Worm (Caenorhabditis elegans) whole organism, dauer: ENCODE data around the gene F17C11.26.

Experiments
- unc-62 ChIP-seq: sonication (generic microtip); optimal IDR thresholded peaks from 2 replicates; lab custom pipeline; 2017; ENCODE audit warnings: missing biosample characterization, missing genetic modification reagents, missing genetic modification characterization

F17C11.26 gene

ce11 chrV:10941150-10941549 lies at the start of gene F17C11.26:
TSS of gene F17C11.26 (plus strand) at chrV:10941450.
- TF ChIP-seq unc-62 (GFP tag; lab: Kevin White, UChicago) = no peak

DNA sequence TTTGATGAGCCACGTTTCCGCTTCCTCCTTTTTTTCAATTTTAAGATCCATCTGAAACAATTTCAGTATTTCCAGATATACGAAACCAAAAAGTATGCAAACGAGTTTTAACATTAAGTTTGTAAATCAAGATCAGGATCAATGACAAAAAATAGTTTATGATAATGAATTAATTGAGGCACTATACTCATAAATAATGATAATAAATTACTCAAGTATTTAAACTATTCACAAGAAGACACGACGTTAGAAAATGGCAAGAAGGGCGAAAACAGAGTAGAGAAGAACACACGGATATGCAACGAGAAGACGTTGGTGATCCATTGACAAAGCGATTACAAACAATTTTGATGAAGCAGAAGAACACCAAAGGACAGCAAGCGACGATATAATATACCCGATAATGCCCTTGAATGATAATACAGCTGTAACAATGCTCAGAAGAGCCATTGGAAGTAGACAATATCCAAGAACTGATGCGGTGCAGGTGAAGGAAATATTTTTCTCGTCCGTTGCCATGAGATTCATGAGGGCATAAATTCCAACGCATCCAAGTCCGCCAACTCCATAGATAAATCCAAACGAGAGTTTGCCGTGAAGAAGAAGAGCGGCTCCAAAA lies 47.6 kb upstream of the F17C11.26 start, which contains the start of gene F32D8.4:
F32D8.4 (minus strand) TSS at position 51 of the 619 bp plus-strand sequence.
- TF ChIP-seq unc-62 (GFP tag; lab: Kevin White, UChicago) = no peak

ce11 chrV:10894601-10895000 lies 46.6 kb upstream of the F17C11.26 start, which contains the start of the genes F32D8.14 and F32D8.5:
TSS of gene F32D8.14 (minus strand) at chrV:10894788.
TSS of gene F32D8.5 (plus strand) at chrV:10894800.
- TF ChIP-seq unc-62 (GFP tag; lab: Kevin White, UChicago) = no peak

ce11 chrV:10896295-10896694 lies 45.0 kb upstream of the F17C11.26 start, which contains the start of gene F32D8.13:
TSS of gene F32D8.13 (minus strand) at chrV:10896543.
- TF ChIP-seq unc-62 (GFP tag; lab: Kevin White, UChicago) = no peak

- no peak for TF ChIP-seq unc-62 (GFP tag; lab: Kevin White, UChicago)
These were observed 44.5 kb upstream of the F17C11.26 start for ce11 chrV:10896706-10897105.

ce11 chrV:10897106-10897171 lies 44.3 kb upstream of the F17C11.26 start, which contains the start of gene sec-61.G:
TSS of gene sec-61.G (minus strand) at chrV:10897143.
- no peak for TF ChIP-seq unc-62 (GFP tag; lab: Kevin White, UChicago)

DNA sequence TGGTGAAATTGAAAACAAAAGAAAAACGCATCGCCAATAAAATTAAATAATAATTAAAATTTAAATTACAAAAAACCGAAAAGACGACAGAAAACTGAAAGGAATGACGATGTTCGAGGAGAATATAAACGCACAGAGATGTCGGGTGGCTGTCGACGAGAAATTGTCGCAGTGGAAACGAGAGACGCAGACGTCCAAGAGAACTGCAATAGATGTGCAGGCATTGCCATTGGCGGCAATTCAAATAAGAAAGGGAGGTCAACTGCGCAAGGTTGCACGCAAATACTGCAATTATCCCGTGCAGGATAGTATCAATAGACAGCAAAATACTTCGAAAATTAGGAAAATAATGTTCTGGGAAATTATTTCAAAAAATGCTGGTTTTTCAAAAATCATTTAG lies 44.1 kb upstream of the F17C11.26 start:
- no peak for TF ChIP-seq unc-62 (GFP tag; lab: Kevin White, UChicago)

- no peak for TF ChIP-seq unc-62 (GFP tag; lab: Kevin White, UChicago)
These were observed 43.1 kb upstream of the F17C11.26 start, which contains the start of gene F32D8.7 for ce11 chrV:10898107-10898506. TSS of gene F32D8.7 (plus strand) at chrV:10898435.

- no peak for TF ChIP-seq unc-62 (GFP tag; lab: Kevin White, UChicago)
These were observed 42.6 kb upstream of the F17C11.26 start for ce11 chrV:10898629-10899028.

- no peak for TF ChIP-seq unc-62 (GFP tag; lab: Kevin White, UChicago)
These were observed 40.1 kb upstream of the F17C11.26 start, which contains the start of gene spp-16 for ce11 chrV:10901125-10901524. TSS of gene spp-16 (minus strand) at chrV:10901303.

ce11 chrV:10902682-10903081 lies 38.6 kb upstream of the F17C11.26 start, which contains the start of gene F32D8.8:
TSS of gene F32D8.8 (minus strand) at chrV:10902782.
- no peak for TF ChIP-seq unc-62 (GFP tag; lab: Kevin White, UChicago)

- TF ChIP-seq unc-62 (GFP tag; lab: Kevin White, UChicago) = no peak
These were observed 37.5 kb upstream of the F17C11.26 start, which contains the start of gene F32D8.15 for ce11 chrV:10903748-10904147. TSS of gene F32D8.15 (plus strand) at chrV:10904048.

ce11 chrV:10904795-10905194 lies 36.5 kb upstream of the F17C11.26 start:
- TF ChIP-seq unc-62 (GFP tag; lab: Kevin White, UChicago) = no peak

- no peak for TF ChIP-seq unc-62 (GFP tag; lab: Kevin White, UChicago)
These were observed 32.2 kb upstream of the F17C11.26 start, which contains the start of gene zzz-1 for ce11 chrV:10909071-10909470. TSS of gene zzz-1 (minus strand) at chrV:10909171.

DNA sequence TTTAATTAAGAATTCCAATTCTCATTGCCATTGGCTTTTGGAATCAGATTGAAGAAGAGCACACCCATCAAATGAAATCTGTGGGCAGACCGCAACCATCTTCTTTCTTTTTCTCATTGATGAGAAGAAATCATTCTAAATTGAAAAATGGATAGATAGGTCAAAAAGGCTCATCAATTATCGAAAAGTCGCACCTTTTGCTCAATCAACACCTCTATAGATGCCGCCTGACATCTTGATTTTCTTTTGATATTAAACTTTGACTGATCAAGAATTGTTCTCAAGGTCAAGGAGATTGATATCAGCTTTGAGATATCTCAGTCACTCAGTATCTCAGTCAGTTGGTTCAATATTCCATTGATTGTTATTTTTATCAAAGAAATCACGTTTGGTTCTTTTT lies 31.3 kb upstream of the F17C11.26 start:
- no peak for TF ChIP-seq unc-62 (GFP tag; lab: Kevin White, UChicago)

DNA sequence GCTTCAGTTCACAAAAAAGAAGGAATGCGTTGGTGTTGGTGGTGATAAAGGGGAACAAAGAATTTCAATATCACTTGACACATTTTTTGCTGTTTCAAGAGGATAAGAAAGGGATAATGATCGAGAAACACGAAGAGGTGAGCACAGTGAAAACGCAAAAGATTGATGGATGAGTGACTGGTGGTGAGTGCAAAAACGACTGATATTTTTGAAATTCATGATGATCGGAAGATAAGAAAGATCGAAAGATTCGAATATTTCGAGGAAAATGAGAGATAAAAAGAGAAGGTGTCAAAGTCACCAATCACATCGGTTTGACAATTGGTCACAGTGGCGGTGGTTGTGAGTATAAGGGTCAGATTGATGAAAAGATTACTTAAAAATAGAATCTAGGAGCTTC lies 25.3 kb upstream of the F17C11.26 start:
- TF ChIP-seq unc-62 (GFP tag; lab: Kevin White, UChicago) = no peak

DNA sequence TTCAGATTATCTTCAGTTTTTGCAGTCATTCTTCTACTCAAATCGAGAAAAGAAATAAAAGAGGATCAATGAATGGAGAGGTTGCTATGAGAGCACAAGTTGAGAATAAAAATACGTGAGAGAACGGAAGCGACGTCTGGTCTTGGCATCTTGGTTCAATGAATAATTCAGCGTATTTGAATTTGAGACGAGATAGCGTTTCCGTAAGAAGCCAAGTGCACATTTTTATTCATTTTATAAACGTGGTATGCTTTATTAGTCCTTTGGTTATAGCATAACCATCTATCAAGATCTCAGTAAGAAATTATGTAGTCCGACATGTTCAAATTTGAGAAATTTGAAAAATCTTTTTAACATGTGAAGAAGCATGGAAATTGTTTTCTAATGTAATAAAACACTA lies 22.9 kb upstream of the F17C11.26 start, which contains the start of gene F58B4.2:
F58B4.2 (minus strand) TSS at position 101 of the 400 bp plus-strand sequence.
- no peak for TF ChIP-seq unc-62 (GFP tag; lab: Kevin White, UChicago)
